Worm (Caenorhabditis elegans) whole organism, L4/young adult: Measurements from ENCODE around the gene gex-4.

Experiments
- W03F9.2 ChIP-seq: fragments of 150-350 bp; optimal IDR thresholded peaks from 2 replicates; lab custom pipeline; 2014; ENCODE audit warnings: missing biosample characterization, missing genetic modification characterization
- dao-5 ChIP-seq: sonication (generic microtip); optimal IDR thresholded peaks from 2 replicates; lab custom pipeline; 2016; ENCODE audit warnings: missing genotype, missing genetic modification characterization, moderate library complexity, missing compliant biosample characterization
- him-1 ChIP-seq: sonication (generic microtip); optimal IDR thresholded peaks from 2 replicates; lab custom pipeline; 2016; ENCODE audit warnings: missing genotype, missing genetic modification reagents, missing genetic modification characterization, missing compliant biosample characterization

- no peak for TF ChIP-seq him-1 (tag; lab: Kevin White, UChicago)
- no peak for TF ChIP-seq W03F9.2 (tag; lab: Kevin White, UChicago)
- TF ChIP-seq dao-5 (tag; lab: Kevin White, UChicago): no peak
These were observed 11.8 kb upstream of the gex-4 start for ce11 chrIII:12230195-12230594.
